Worm (Caenorhabditis elegans): ENCODE data around the gene unc-32.

ce11 chrIII:8917879-8918381 is 12.5 kb downstream of the unc-32 start, which contains the start of gene cdc-25.3:
- TF ChIP-seq pha-4 (tag; optimal IDR thresholded peaks at IDR 0.05): no peak
- TF ChIP-seq aly-2 (tag; optimal IDR thresholded peaks at IDR 0.05): no peak
- no peak for TF ChIP-seq tbx-2 (tag; optimal IDR thresholded peaks at IDR 0.05)
- no peak for TF ChIP-seq egl-27 (tag; optimal IDR thresholded peaks at IDR 0.05)
